Worm (Caenorhabditis elegans) whole organism, midembryonic: ENCODE measurements around the gene rga-5.
A peak's percentile ranks its signal among the peaks of the same experiment; 100 is the strongest.

ENCODE experiments used
- T22C8.4 ChIP-seq: fragments of 200-800 bp; sonication (Bioruptor generic); IDR thresholded peaks from 2 replicates; pipeline ENCODE4 v1.3.6; 2022; ENCODE audit warnings: missing genetic modification characterization, missing compliant biosample characterization
- cog-1 ChIP-seq: sonication (generic microtip); optimal IDR thresholded peaks from 2 replicates; lab custom pipeline; 2016; ENCODE audit warnings: missing genetic modification characterization, missing compliant biosample characterization
- flt-1 ChIP-seq: fragments of 200-800 bp; sonication (Bioruptor generic); IDR thresholded peaks from 2 replicates; pipeline ENCODE4 v1.3.6; 2022; ENCODE audit warnings: missing genetic modification characterization, missing compliant biosample characterization
- klf-2 ChIP-seq: fragments of 200-800 bp; sonication (Bioruptor generic); conservative IDR thresholded peaks from 2 replicates; pipeline ENCODE4 v1.3.6; 2022; ENCODE audit warnings: missing genetic modification reagents, missing genetic modification characterization, missing compliant biosample characterization
- med-1 ChIP-seq: sonication (generic microtip); optimal IDR thresholded peaks from 2 replicates; lab custom pipeline; 2017; ENCODE audit warnings: missing genetic modification characterization, mild to moderate bottlenecking, missing compliant biosample characterization, antibody characterized with exemption, missing genetic modification reagents; ENCODE audit not compliant: insufficient read depth
- ref-1 ChIP-seq: fragments of 200-800 bp; sonication (Bioruptor generic); conservative IDR thresholded peaks from 2 replicates; pipeline ENCODE4 v1.3.6; 2022; ENCODE audit warnings: missing genetic modification reagents, missing genetic modification characterization, missing compliant biosample characterization
- tab-1 ChIP-seq: fragments of 200-800 bp; sonication (Bioruptor generic); IDR thresholded peaks from 2 replicates; pipeline ENCODE4 v1.3.6; 2022; ENCODE audit warnings: missing genetic modification characterization, missing compliant biosample characterization
- ztf-23 ChIP-seq: fragments of 200-800 bp; sonication (Bioruptor generic); IDR thresholded peaks from 2 replicates; pipeline ENCODE4 v1.3.6; 2022; ENCODE audit warnings: missing genetic modification reagents, missing genetic modification characterization, missing compliant biosample characterization
- ztf-29 ChIP-seq: fragments of 200-800 bp; sonication (Bioruptor generic); IDR thresholded peaks from 2 replicates; pipeline ENCODE4 v1.3.6; 2022; ENCODE audit warnings: missing genetic modification reagents, missing genetic modification characterization, missing compliant biosample characterization

rga-5 gene

DNA sequence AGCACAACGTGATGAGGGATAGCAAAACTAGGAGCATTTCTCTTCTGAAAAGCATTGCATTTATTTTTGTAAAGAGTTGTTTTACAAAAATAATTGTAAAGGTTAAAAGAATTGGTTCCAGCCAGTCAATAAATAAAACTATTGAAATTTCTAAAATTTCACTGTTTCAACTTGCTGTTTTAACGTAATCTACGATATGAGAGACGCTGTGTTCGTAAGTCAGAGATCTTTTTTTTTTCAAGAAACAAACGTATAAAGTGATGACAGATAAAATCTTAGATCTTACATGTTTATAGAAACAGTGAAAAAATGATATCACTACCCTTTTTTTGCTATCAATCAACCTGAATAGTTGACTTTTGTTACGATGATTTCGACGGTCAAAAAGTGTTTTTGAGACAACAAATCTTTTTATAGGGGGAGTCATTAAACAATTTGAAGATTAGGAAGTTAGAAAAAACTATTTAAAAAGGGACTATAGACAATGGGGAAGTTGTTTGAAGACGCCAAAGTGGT, 29.8 kb upstream of the rga-5 start, which contains the start of gene Y45F10D.6:
Gene Y45F10D.6 (minus strand): TSS at position 51 of the 516 bp plus-strand sequence.
- no peak for TF ChIP-seq klf-2 (GFP tag; lab: Robert Waterston, UW)
- no peak for TF ChIP-seq med-1
- TF ChIP-seq cog-1 (tag; lab: Kevin White, UChicago), result no peak
- TF ChIP-seq ref-1 (GFP tag; lab: Robert Waterston, UW), result no peak
- no peak for TF ChIP-seq ztf-23
- TF ChIP-seq ztf-29, result no peak
- TF ChIP-seq tab-1 (GFP tag; lab: Robert Waterston, UW), result no peak

ce11 chrIV:13807724-13808123, 20.0 kb upstream of the rga-5 start, which contains the start of gene Y45F10D.14:
Gene Y45F10D.14 (minus strand): TSS chrIV:13807824.
- TF ChIP-seq med-1 (no peak), cog-1 (tag; lab: Kevin White, UChicago) (no peak), flt-1 (GFP tag; lab: Robert Waterston, UW) (no peak), T22C8.4 (GFP tag; lab: Robert Waterston, UW) (no peak), ztf-23 (no peak), tab-1 (GFP tag; lab: Robert Waterston, UW) (no peak), ref-1 (GFP tag; lab: Robert Waterston, UW) (no peak)

DNA sequence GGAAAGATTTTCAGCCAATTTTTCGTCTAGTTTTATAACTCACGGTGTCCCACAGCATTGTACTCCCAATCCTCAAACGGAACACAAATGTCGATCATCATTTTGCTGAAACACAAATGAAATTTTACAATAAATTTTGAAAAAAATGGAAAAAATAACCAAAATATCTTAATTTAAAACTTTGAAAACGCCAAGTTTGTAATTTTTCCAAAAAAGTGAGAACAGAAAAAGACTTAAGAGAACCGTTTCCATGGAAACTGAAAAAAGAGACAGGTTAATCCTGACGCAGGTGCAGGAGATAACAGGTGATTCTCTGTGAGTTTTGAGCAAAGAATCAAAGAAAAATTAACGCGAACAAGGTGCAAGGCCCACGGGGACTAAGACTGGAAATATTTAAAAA, 6.8 kb upstream of the rga-5 start, which contains the start of gene Y45F10D.15:
Gene Y45F10D.15 (minus strand): TSS at position 101 of the 400 bp plus-strand sequence.
- TF ChIP-seq ref-1 (GFP tag; lab: Robert Waterston, UW) (no peak), T22C8.4 (GFP tag; lab: Robert Waterston, UW) (no peak), tab-1 (GFP tag; lab: Robert Waterston, UW) (no peak), ztf-29 (no peak), ztf-23 (no peak), cog-1 (tag; lab: Kevin White, UChicago) (no peak), med-1 (no peak), klf-2 (GFP tag; lab: Robert Waterston, UW) (no peak), flt-1 (GFP tag; lab: Robert Waterston, UW) (no peak)

DNA sequence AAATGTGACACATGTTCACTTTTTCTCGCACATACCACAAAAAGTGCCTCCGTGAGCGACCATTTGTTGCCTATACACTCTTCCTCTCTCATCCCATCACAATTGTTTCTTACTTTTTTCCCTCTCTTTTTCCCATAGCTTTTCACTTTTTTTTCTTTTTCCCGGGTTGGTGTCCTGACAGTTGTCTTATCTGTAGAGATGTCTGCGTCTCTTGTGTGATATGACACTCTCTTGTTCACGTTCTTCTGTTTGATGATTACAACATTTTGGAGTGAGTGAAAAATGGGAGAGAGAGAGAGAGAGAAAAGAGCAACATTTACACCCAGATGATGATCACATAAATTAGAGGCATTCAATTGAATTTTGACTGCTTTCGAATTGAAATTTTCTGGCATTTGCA, 1.3 kb upstream of the rga-5 start:
- TF ChIP-seq flt-1 (GFP tag; lab: Robert Waterston, UW), result no peak
- no peak for TF ChIP-seq ztf-29
- TF ChIP-seq cog-1 (tag; lab: Kevin White, UChicago), result peak; percentile 19
- TF ChIP-seq med-1, result no peak

DNA sequence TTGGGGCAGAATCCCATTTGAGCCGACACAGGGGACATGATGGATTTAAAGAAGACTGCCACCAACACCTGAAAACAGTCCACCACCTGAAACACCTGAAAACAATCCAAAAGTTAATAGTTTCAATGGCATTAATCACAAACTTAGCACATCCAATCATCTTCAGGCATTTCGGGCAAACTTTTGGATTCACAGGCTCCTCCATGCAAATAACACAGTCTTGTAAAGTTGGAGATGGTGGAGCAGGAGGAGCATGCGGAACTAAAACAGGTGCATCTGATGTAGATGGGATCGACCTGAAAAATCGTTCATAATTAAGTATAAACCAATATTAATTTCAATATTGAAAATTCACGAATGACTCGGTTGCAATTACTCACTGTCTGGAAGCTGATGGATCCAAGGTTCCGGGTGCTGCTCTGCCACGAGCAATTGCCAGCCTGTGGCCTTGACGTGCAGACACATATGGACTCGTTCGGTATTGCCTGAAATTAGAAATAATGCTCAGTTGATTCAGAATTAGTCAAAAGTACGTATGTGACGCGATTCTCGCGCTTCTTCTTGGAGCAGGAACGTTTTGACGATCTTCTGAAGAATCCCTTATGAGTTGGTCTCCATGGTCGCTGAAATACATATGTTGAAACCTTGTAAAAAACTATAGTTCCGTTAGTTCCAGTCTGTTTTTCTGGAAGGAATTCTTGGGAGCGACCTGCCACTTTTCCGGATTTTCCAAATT, 6.9 kb downstream of the rga-5 start:
- TF ChIP-seq ztf-23 (no peak), cog-1 (tag; lab: Kevin White, UChicago) (no peak), tab-1 (GFP tag; lab: Robert Waterston, UW) (no peak), klf-2 (GFP tag; lab: Robert Waterston, UW) (no peak), med-1 (no peak), ztf-29 (no peak), flt-1 (GFP tag; lab: Robert Waterston, UW) (no peak), T22C8.4 (GFP tag; lab: Robert Waterston, UW) (no peak), ref-1 (GFP tag; lab: Robert Waterston, UW) (no peak)

DNA sequence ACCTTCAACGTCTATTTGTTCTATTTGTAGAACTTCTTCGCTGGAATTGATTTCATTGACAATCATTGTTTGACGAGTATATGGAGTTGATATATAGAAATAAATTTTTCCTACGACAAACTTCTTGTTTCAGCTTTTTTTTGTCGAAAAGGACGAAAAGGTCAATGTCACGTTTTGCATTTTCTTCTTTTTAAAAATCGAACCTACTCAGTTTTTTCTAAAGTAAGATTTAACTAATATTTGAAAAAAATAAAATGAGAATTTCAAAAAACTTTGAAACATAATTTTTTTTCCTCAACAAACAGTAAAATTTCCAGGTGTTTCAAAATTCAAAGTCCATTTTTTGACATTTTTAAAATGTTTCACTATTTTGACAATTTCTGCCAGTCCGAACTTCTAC, 8.6 kb downstream of the rga-5 start, which contains the start of gene H08M01.1:
Gene H08M01.1 (minus strand): TSS at position 101 of the 400 bp plus-strand sequence.
- no peak for TF ChIP-seq med-1

- TF ChIP-seq tab-1 (GFP tag; lab: Robert Waterston, UW) (no peak), klf-2 (GFP tag; lab: Robert Waterston, UW) (no peak), T22C8.4 (GFP tag; lab: Robert Waterston, UW) (no peak), flt-1 (GFP tag; lab: Robert Waterston, UW) (no peak), ztf-23 (no peak), ref-1 (GFP tag; lab: Robert Waterston, UW) (no peak), cog-1 (tag; lab: Kevin White, UChicago) (no peak), ztf-29 (no peak), med-1 (no peak)
These were observed 10.6 kb downstream of the rga-5 start for ce11 chrIV:13838296-13838695.

- TF ChIP-seq ref-1 (GFP tag; lab: Robert Waterston, UW), result no peak
- TF ChIP-seq ztf-29, result no peak
- no peak for TF ChIP-seq tab-1 (GFP tag; lab: Robert Waterston, UW)
- TF ChIP-seq T22C8.4 (GFP tag; lab: Robert Waterston, UW), result no peak
- no peak for TF ChIP-seq flt-1 (GFP tag; lab: Robert Waterston, UW)
- TF ChIP-seq cog-1 (tag; lab: Kevin White, UChicago), result no peak
- TF ChIP-seq klf-2 (GFP tag; lab: Robert Waterston, UW), result no peak
- no peak for TF ChIP-seq med-1
- TF ChIP-seq ztf-23, result no peak
These were observed 32.8 kb downstream of the rga-5 start for ce11 chrIV:13860459-13860858.

ce11 chrIV:13865172-13865571, 37.5 kb downstream of the rga-5 start, which contains the start of gene vamp-8:
Gene vamp-8 (minus strand): TSS chrIV:13865196.
- TF ChIP-seq cog-1 (tag; lab: Kevin White, UChicago) (no peak), med-1 (no peak), ref-1 (GFP tag; lab: Robert Waterston, UW) (no peak), ztf-29 (no peak), klf-2 (GFP tag; lab: Robert Waterston, UW) (no peak), tab-1 (GFP tag; lab: Robert Waterston, UW) (no peak), ztf-23 (no peak), T22C8.4 (GFP tag; lab: Robert Waterston, UW) (no peak), flt-1 (GFP tag; lab: Robert Waterston, UW) (no peak)

DNA sequence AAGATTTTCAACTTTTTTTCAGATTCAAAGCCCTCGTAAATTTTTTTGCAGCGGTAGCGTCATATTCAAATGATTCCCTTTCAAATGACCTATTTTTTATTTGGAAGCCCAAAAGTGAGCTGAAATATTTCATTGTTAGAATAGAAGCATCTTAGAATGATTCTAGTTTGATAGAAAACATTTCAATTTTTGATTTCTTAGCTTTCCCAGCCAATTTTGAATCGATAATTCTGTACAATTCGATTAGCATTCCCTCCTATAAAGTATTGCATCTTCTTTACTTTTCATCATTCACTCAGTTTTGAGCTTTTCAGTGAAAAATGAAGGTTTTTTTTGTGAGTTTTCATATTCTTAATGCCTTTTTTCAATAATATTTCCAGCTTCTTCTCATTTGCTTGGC, 39.1 kb downstream of the rga-5 start, which contains the start of gene B0513.90:
Gene B0513.90 (plus strand): TSS at position 301 of the 400 bp plus-strand sequence.
- TF ChIP-seq klf-2 (GFP tag; lab: Robert Waterston, UW), result no peak
